Worm (Caenorhabditis elegans): ENCODE data around the gene pqn-41.

Gene pqn-41

DNA sequence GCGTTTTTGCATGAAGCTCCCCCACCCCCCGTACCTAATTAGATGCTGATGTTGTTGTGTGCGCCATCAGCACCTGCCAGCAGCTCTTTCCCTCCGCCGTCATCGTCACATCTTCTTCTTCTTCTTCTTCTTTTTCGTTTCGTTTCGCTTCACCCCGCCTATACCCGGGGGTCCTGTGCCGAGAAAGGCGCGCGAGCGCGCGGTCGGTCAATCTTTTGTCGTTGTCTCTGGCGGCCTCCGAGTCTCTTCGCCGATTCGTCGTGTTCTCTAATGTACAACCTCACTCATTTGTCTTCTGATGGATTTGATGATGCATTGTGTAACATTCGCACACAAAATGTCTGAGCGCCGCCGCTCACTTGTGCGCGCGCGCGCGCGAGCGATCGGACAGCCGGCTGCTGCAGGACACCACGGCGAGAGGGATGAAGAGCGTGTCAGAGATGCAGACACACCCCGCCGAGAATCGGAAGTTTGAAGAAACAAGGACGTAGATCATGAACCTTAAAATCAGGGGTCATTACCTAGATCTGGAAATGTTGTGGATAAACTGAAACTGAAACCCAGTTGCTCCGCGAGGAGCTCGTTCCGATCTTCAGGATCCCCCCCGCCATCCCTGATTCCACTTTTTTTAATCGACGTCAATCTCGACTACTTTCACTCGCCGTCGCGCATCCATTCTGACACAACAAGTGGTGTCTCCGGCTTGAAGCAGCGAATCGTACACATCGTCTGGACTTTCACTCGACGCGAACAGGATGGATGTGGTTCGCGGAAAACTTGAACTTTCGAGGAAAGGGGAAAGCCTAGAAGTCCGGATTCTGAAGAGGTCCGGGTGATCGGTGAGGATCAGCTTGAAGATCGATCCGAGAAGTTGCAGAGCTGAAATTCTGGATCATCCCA lies 17.9 kb downstream of the pqn-41 start (continued):
- TF ChIP-seq mdl-1 (tag; optimal IDR thresholded peaks at IDR 0.05) (peak; percentile 91 to 92), tra-1 (GFP tag; IDR thresholded peaks at IDR 0.05) (peak; percentile 88), zfp-2 (tag; optimal IDR thresholded peaks at IDR 0.05) (peak; percentile 4), mes-2 (tag; optimal IDR thresholded peaks at IDR 0.05; ENCODE audit: poor library complexity, severe bottlenecking) (peak; percentile 69), ceh-32 (tag; optimal IDR thresholded peaks at IDR 0.05; ENCODE audit: poor library complexity) (peak; percentile 52), fkh-10 (GFP tag; optimal IDR thresholded peaks at IDR 0.05) (peak; percentile 91), Y5F2A.4 (GFP tag; optimal IDR thresholded peaks at IDR 0.05) (no peak), hmg-1.1 (GFP tag; IDR thresholded peaks at IDR 0.05) (peak; percentile 88), egl-43 (GFP tag; IDR thresholded peaks at IDR 0.05) (peak; percentile 80), Y48G9A.11 (GFP tag; IDR thresholded peaks at IDR 0.05) (no peak), ctbp-1 (GFP tag; IDR thresholded peaks at IDR 0.05) (peak; percentile 94), nhr-237 (tag; optimal IDR thresholded peaks at IDR 0.05) (peak; percentile 42), cey-2 (tag; optimal IDR thresholded peaks at IDR 0.05; ENCODE audit: borderline replicate concordance, insufficient read depth) (no peak), vab-7 (GFP tag; IDR thresholded peaks at IDR 0.05) (peak; percentile 73), F37D6.2 (tag; optimal IDR thresholded peaks at IDR 0.05) (peak; percentile 85), lin-1 (GFP tag; IDR thresholded peaks at IDR 0.05) (peak; percentile 56; the same call in 1 of the 2 replicates), T20F7.1 (GFP tag; optimal IDR thresholded peaks at IDR 0.05) (peak; percentile 68), php-3 (GFP tag; IDR thresholded peaks at IDR 0.05) (0 out of 2 replicates have a peak, but pooled peaks have one; percentile 28), zag-1 (tag; optimal IDR thresholded peaks at IDR 0.05) (peak; percentile 38), nhr-41 (GFP tag; IDR thresholded peaks at IDR 0.05) (no peak)

DNA sequence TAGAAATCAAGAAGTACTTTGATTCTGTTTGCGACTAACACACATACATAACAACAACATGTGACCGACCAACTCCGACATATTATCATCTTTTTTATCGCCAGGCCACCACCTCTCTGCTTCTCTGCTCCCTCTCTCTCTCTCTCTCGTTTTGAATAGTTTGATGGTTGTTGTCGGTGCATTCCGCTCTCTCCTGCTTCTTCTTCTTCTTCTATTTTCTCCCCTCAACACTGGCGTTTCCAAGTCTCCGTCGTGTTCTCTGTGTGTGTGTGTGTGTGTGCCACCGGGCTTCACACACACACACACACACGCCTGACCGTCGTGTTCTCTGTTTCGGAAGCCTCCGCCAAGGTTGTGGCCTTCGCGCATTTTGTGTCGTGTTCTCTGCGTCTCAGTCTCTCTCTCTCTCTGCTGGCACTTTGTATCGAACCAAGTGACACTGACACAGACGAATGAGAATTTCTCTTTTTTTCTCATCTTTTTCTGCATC lies 19.3 kb downstream of the pqn-41 start:
- TF ChIP-seq cey-2 (tag; optimal IDR thresholded peaks at IDR 0.05; ENCODE audit: borderline replicate concordance, insufficient read depth) (peak; percentile 95), nhr-41 (GFP tag; IDR thresholded peaks at IDR 0.05) (peak; percentile 65; the same call in 1 of the 2 replicates), ceh-32 (tag; optimal IDR thresholded peaks at IDR 0.05; ENCODE audit: poor library complexity) (peak; percentile 75), D1046.2 (GFP tag; IDR thresholded peaks at IDR 0.05) (no peak), dmd-6 (GFP tag; IDR thresholded peaks at IDR 0.05) (peak; percentile 100), nhr-111 (GFP tag; optimal IDR thresholded peaks at IDR 0.05) (no peak), madf-9 (GFP tag; conservative IDR thresholded peaks at IDR 0.05) (no peak; the same call in 1 of the 2 replicates), daf-19 (GFP tag; conservative IDR thresholded peaks at IDR 0.05) (no peak), R02D3.7 (tag; optimal IDR thresholded peaks at IDR 0.05) (no peak), lin-1 (GFP tag; IDR thresholded peaks at IDR 0.05) (peak; percentile 94), hlh-11 (tag; optimal IDR thresholded peaks at IDR 0.05) (peak; percentile 100), nhr-6 (tag; optimal IDR thresholded peaks at IDR 0.05) (peak; percentile 93), F49E8.2 (tag; optimal IDR thresholded peaks at IDR 0.05; ENCODE audit: borderline replicate concordance) (no peak), Y48G9A.11 (GFP tag; IDR thresholded peaks at IDR 0.05) (no peak), tag-97 (GFP tag; IDR thresholded peaks at IDR 0.05) (no peak), zfp-3 (GFP tag; conservative IDR thresholded peaks at IDR 0.05) (peak; percentile 87; the same call in 1 of the 2 replicates), daf-8 (GFP tag; IDR thresholded peaks at IDR 0.05) (no peak), daf-12 (tag; optimal IDR thresholded peaks at IDR 0.05) (no peak), ceh-28 (tag; optimal IDR thresholded peaks at IDR 0.05) (peak; percentile 56), nhr-76 (tag; optimal IDR thresholded peaks at IDR 0.05) (peak; percentile 89), skn-1 (tag; optimal IDR thresholded peaks at IDR 0.05) (no peak), ceh-62 (tag; optimal IDR thresholded peaks at IDR 0.05) (no peak), unc-62 (GFP tag; optimal IDR thresholded peaks at IDR 0.05 in 1 of 2) (peak in 1 of 2 experiments; percentile 100), unc-62 (tag; optimal IDR thresholded peaks at IDR 0.05) (peak; percentile 74), ceh-44 (GFP tag; IDR thresholded peaks at IDR 0.05) (no peak), pha-4 (GFP tag; IDR thresholded peaks at IDR 0.05) (peak; percentile 97), pha-4 (tag; optimal IDR thresholded peaks at IDR 0.05) (peak; percentile 71), egl-43 (GFP tag; IDR thresholded peaks at IDR 0.05) (peak; percentile 85), daf-16 (GFP tag; optimal IDR thresholded peaks at IDR 0.05) (peak; percentile 87 to 98), daf-16 (tag; optimal IDR thresholded peaks at IDR 0.05) (peak; percentile 94), unc-130 (GFP tag; optimal IDR thresholded peaks at IDR 0.05) (peak; percentile 17), unc-39 (tag; optimal IDR thresholded peaks at IDR 0.05) (no peak), nhr-48 (tag; optimal IDR thresholded peaks at IDR 0.05) (peak; percentile 99)
